Fruit fly (Drosophila melanogaster): ENCODE measurements around the gene CG15211.

DNA sequence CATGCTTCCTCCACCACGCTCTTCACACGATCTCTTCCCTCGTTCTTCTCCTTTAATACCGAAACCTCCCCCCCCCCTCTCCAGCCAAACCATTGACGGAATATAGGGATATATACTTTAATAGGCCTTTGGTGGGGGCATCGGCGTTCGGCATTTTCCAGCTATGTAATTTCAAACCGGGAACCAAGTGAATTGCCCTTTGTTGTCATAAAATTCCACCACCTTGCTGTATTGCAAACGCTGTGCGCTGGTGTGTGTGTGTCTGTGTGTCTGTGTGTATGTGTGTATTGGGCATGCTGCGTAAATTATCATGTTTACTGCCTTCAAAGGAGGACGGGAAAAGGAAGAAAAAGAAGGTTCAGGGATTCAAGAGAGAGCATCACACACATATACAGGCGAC lies 41.0 kb upstream of the CG15211 start:
- TF ChIP-seq E2f2 (GFP tag; IDR thresholded peaks at IDR 0.05) (no peak), CG6813 (GFP tag; optimal IDR thresholded peaks at IDR 0.05) (no peak), Dip2 (GFP tag; IDR thresholded peaks at IDR 0.05) (no peak), CG12219 (GFP tag; optimal IDR thresholded peaks at IDR 0.05) (no peak), tx (GFP tag; optimal IDR thresholded peaks at IDR 0.05) (no peak)
